Fruit fly (Drosophila melanogaster) whole organism, embryonic: Measurements from ENCODE around the gene CG16736.

Source experiments
- ATbp ChIP-seq: fragments of 200-800 bp; sonication (Bioruptor generic); optimal IDR thresholded peaks from 2 replicates; lab custom pipeline; 2017; ENCODE audit warnings: missing biosample characterization, mild to moderate bottlenecking, missing genetic modification characterization, missing genetic modification reagents
- CG10274 ChIP-seq: fragments of 200-800 bp; sonication (Bioruptor generic); optimal IDR thresholded peaks from 3 replicates; lab custom pipeline; 2017; ENCODE audit warnings: missing biosample characterization, mild to moderate bottlenecking, missing genetic modification characterization
- CG10321 ChIP-seq: fragments of 200-800 bp; sonication (Bioruptor generic); IDR thresholded peaks from 2 replicates; pipeline ENCODE4 v1.3.6; 2022; ENCODE audit warnings: missing biosample characterization, missing genetic modification characterization
- CG10565 ChIP-seq: fragments of 200-800 bp; sonication (Bioruptor generic); optimal IDR thresholded peaks from 3 replicates; lab custom pipeline; 2016; ENCODE audit warnings: missing biosample characterization, mild to moderate bottlenecking, missing genetic modification characterization
- CG12071 ChIP-seq: fragments of 200-800 bp; sonication (Bioruptor generic); optimal IDR thresholded peaks from 3 replicates; lab custom pipeline; 2018; ENCODE audit warnings: missing biosample characterization, mild to moderate bottlenecking, missing genetic modification characterization
- CG12104 ChIP-seq: fragments of 200-800 bp; sonication (Bioruptor generic); optimal IDR thresholded peaks from 3 replicates; lab custom pipeline; 2016; ENCODE audit warnings: missing biosample characterization, missing genetic modification characterization
- CG12155 ChIP-seq: fragments of 200-800 bp; sonication (Bioruptor generic); optimal IDR thresholded peaks from 3 replicates; lab custom pipeline; 2016; ENCODE audit warnings: missing biosample characterization, missing genetic modification characterization
- CG1233 ChIP-seq: fragments of 200-800 bp; sonication (Bioruptor generic); optimal IDR thresholded peaks from 4 replicates; lab custom pipeline; 2018; ENCODE audit warnings: missing biosample characterization, mild to moderate bottlenecking, missing genetic modification characterization
- CG12942 ChIP-seq: fragments of 200-800 bp; sonication (Bioruptor generic); optimal IDR thresholded peaks from 3 replicates; lab custom pipeline; 2016; ENCODE audit warnings: missing biosample characterization, missing genetic modification characterization
- CG13123 ChIP-seq: fragments of 200-800 bp; sonication (Bioruptor generic); optimal IDR thresholded peaks from 2 replicates; lab custom pipeline; 2016; ENCODE audit warnings: missing biosample characterization, missing genetic modification characterization
- CG14050 ChIP-seq: fragments of 200-800 bp; sonication (Bioruptor generic); IDR thresholded peaks from 3 replicates; pipeline ENCODE4 v1.3.6; 2022; ENCODE audit warnings: missing biosample characterization, missing genetic modification characterization
- CG17328 ChIP-seq: fragments of 200-800 bp; sonication (Bioruptor generic); IDR thresholded peaks from 2 replicates; pipeline ENCODE4 v1.3.6; 2022; ENCODE audit warnings: missing biosample characterization, missing genetic modification characterization
- CG17829 ChIP-seq: fragments of 200-800 bp; optimal IDR thresholded peaks from 2 replicates; lab custom pipeline; 2019; ENCODE audit warnings: missing biosample characterization, mild to moderate bottlenecking, missing genetic modification characterization, moderate library complexity
- CG30020 ChIP-seq: fragments of 200-800 bp; optimal IDR thresholded peaks from 2 replicates; lab custom pipeline; 2019; ENCODE audit warnings: missing biosample characterization, mild to moderate bottlenecking, missing genetic modification characterization, moderate library complexity
- CG30431 ChIP-seq: fragments of 200-800 bp; sonication (Bioruptor generic); optimal IDR thresholded peaks from 2 replicates; lab custom pipeline; 2017; ENCODE audit warnings: missing biosample characterization, missing genetic modification characterization
- CG31441 ChIP-seq: fragments of 200-800 bp; sonication (Bioruptor generic); IDR thresholded peaks from 2 replicates; pipeline ENCODE4 v1.3.6; 2022; ENCODE audit warnings: missing biosample characterization, missing genetic modification characterization
- CG3838 ChIP-seq: fragments of 200-800 bp; sonication (Bioruptor generic); optimal IDR thresholded peaks from 3 replicates; lab custom pipeline; 2016; ENCODE audit warnings: missing biosample characterization, missing genetic modification characterization
- CG6272 ChIP-seq: fragments of 200-800 bp; sonication (Bioruptor generic); IDR thresholded peaks from 2 replicates; pipeline ENCODE4 v1.3.6; 2022; ENCODE audit warnings: missing biosample characterization, missing genetic modification characterization
- CG8765 ChIP-seq: fragments of 200-800 bp; sonication (Bioruptor generic); IDR thresholded peaks from 2 replicates; pipeline ENCODE4 v1.3.6; 2022; ENCODE audit warnings: missing biosample characterization, missing genetic modification characterization
- CG9215 ChIP-seq: fragments of 200-800 bp; sonication (Bioruptor generic); IDR thresholded peaks from 2 replicates; pipeline ENCODE4 v1.3.6; 2022; ENCODE audit warnings: missing biosample characterization, missing genetic modification characterization
- CG9727 ChIP-seq: fragments of 200-800 bp; sonication (Bioruptor generic); optimal IDR thresholded peaks from 3 replicates; lab custom pipeline; 2017; ENCODE audit warnings: missing biosample characterization, mild to moderate bottlenecking, missing genetic modification characterization
- CTCF ChIP-seq: fragments of 200-800 bp; sonication (Bioruptor generic); optimal IDR thresholded peaks from 2 replicates; lab custom pipeline; 2017; ENCODE audit warnings: missing biosample characterization, mild to moderate bottlenecking, missing genetic modification characterization, moderate library complexity
- CoRest ChIP-seq: fragments of 200-800 bp; sonication (Bioruptor generic); optimal IDR thresholded peaks from 3 replicates; lab custom pipeline; 2018; ENCODE audit warnings: missing biosample characterization, mild to moderate bottlenecking, missing genetic modification characterization, moderate library complexity
- Drgx ChIP-seq: fragments of 200-800 bp; sonication (Bioruptor generic); IDR thresholded peaks from 2 replicates; pipeline ENCODE4 v1.3.6; 2022; ENCODE audit warnings: missing biosample characterization, missing genetic modification characterization
- Elba2 ChIP-seq: fragments of 200-800 bp; sonication (Bioruptor generic); optimal IDR thresholded peaks from 3 replicates; lab custom pipeline; 2016; ENCODE audit warnings: missing biosample characterization, missing genetic modification characterization
- Ets65A ChIP-seq: fragments of 200-800 bp; sonication (Bioruptor generic); peaks from one replicate; lab custom pipeline; 2016; ENCODE audit warnings: missing biosample characterization, missing genetic modification characterization
- Hmx ChIP-seq: fragments of 200-800 bp; sonication (Bioruptor generic); optimal IDR thresholded peaks from 2 replicates; lab custom pipeline; 2016; ENCODE audit warnings: missing biosample characterization, missing genetic modification characterization
- MBD-R2 ChIP-seq: fragments of 200-800 bp; sonication (Bioruptor generic); IDR thresholded peaks from 2 replicates; pipeline ENCODE4 v1.3.6; 2022; ENCODE audit warnings: missing biosample characterization, missing genetic modification characterization
- MTF-1 ChIP-seq: fragments of 200-800 bp; sonication (Bioruptor generic); optimal IDR thresholded peaks from 2 replicates; lab custom pipeline; 2018; ENCODE audit warnings: missing biosample characterization, mild to moderate bottlenecking, missing genetic modification characterization, borderline replicate concordance
- Oaz ChIP-seq: fragments of 200-800 bp; sonication (Bioruptor generic); IDR thresholded peaks from 2 replicates; pipeline ENCODE4 v1.3.6; 2022; ENCODE audit warnings: missing biosample characterization, missing genetic modification characterization
- Xbp1 ChIP-seq: fragments of 200-800 bp; sonication (Bioruptor generic); optimal IDR thresholded peaks from 3 replicates; lab custom pipeline; 2016; ENCODE audit warnings: missing biosample characterization, mild to moderate bottlenecking, missing genetic modification characterization
- bab2 ChIP-seq: fragments of 200-800 bp; sonication (Bioruptor generic); optimal IDR thresholded peaks from 2 replicates; lab custom pipeline; 2016; ENCODE audit warnings: missing biosample characterization, missing genetic modification characterization
- crc ChIP-seq: fragments of 200-800 bp; sonication (Bioruptor generic); optimal IDR thresholded peaks from 2 replicates; lab custom pipeline; 2016; ENCODE audit warnings: missing biosample characterization, missing genetic modification characterization
- dan ChIP-seq: fragments of 200-800 bp; sonication (Bioruptor generic); IDR thresholded peaks from 2 replicates; pipeline ENCODE4 v1.3.6; 2022; ENCODE audit warnings: missing biosample characterization, missing genetic modification characterization
- ewg ChIP-seq: fragments of 200-800 bp; sonication (Bioruptor generic); optimal IDR thresholded peaks from 3 replicates; lab custom pipeline; 2017; ENCODE audit warnings: mild to moderate bottlenecking, missing biosample characterization, missing genetic modification reagents, missing genetic modification characterization
- exex ChIP-seq: fragments of 200-800 bp; sonication (Bioruptor generic); optimal IDR thresholded peaks from 4 replicates; lab custom pipeline; 2018; ENCODE audit warnings: missing biosample characterization, mild to moderate bottlenecking, missing genetic modification characterization, moderate library complexity
- eyg ChIP-seq: fragments of 200-800 bp; sonication (Bioruptor generic); optimal IDR thresholded peaks from 3 replicates; lab custom pipeline; 2016; ENCODE audit warnings: missing biosample characterization, missing genetic modification characterization
- fd102C ChIP-seq: fragments of 200-800 bp; sonication (Bioruptor generic); optimal IDR thresholded peaks from 2 replicates; lab custom pipeline; 2018; ENCODE audit warnings: missing biosample characterization, mild to moderate bottlenecking, missing genetic modification characterization, moderate library complexity
- gro ChIP-seq: fragments of 200-800 bp; sonication (Bioruptor generic); optimal IDR thresholded peaks from 2 replicates; lab custom pipeline; 2016; ENCODE audit warnings: missing biosample characterization, missing genetic modification characterization
- kah ChIP-seq: fragments of 200-800 bp; sonication (Bioruptor generic); optimal IDR thresholded peaks from 2 replicates; lab custom pipeline; 2018; ENCODE audit warnings: missing biosample characterization, mild to moderate bottlenecking, missing genetic modification characterization
- mld ChIP-seq: fragments of 200-800 bp; sonication (Bioruptor generic); IDR thresholded peaks from 3 replicates; pipeline ENCODE4 v1.3.6; 2022; ENCODE audit warnings: missing biosample characterization, missing genetic modification characterization; ENCODE audit not compliant: partially characterized antibody
- org-1 ChIP-seq: fragments of 200-800 bp; sonication (Bioruptor generic); optimal IDR thresholded peaks from 2 replicates; lab custom pipeline; 2017; ENCODE audit warnings: missing biosample characterization, missing genetic modification characterization
- otp ChIP-seq: fragments of 200-800 bp; sonication (Bioruptor generic); IDR thresholded peaks from 3 replicates; pipeline ENCODE4, ENCODE4 v1.3.6; 2022; ENCODE audit warnings: missing biosample characterization, missing genetic modification characterization
- pzg ChIP-seq: fragments of 200-800 bp; sonication (Bioruptor generic); optimal IDR thresholded peaks from 3 replicates; lab custom pipeline; 2018; ENCODE audit warnings: missing biosample characterization, mild to moderate bottlenecking, missing genetic modification characterization, moderate library complexity
- slbo ChIP-seq: fragments of 200-800 bp; sonication (Bioruptor generic); IDR thresholded peaks from 2 replicates; pipeline ENCODE4 v1.3.6; 2022; ENCODE audit warnings: missing biosample characterization, missing genetic modification characterization
- tin ChIP-seq: fragments of 200-800 bp; sonication (Bioruptor generic); optimal IDR thresholded peaks from 3 replicates; lab custom pipeline; 2016; ENCODE audit warnings: missing biosample characterization, missing genetic modification characterization
- twi ChIP-seq: fragments of 200-800 bp; optimal IDR thresholded peaks from 2 replicates; lab custom pipeline; 2019; ENCODE audit warnings: missing biosample characterization, mild to moderate bottlenecking, missing genetic modification characterization, moderate library complexity
- unc-4 ChIP-seq: fragments of 200-800 bp; sonication (Bioruptor generic); IDR thresholded peaks from 2 replicates; pipeline ENCODE4 v1.3.6; 2022; ENCODE audit warnings: missing biosample characterization, missing genetic modification characterization; ENCODE audit not compliant: partially characterized antibody
- z ChIP-seq: fragments of 200-800 bp; sonication (Bioruptor generic); IDR thresholded peaks from 3 replicates; pipeline ENCODE4 v1.3.6; 2022; ENCODE audit warnings: missing biosample characterization, missing genetic modification characterization

CG16736 gene

DNA sequence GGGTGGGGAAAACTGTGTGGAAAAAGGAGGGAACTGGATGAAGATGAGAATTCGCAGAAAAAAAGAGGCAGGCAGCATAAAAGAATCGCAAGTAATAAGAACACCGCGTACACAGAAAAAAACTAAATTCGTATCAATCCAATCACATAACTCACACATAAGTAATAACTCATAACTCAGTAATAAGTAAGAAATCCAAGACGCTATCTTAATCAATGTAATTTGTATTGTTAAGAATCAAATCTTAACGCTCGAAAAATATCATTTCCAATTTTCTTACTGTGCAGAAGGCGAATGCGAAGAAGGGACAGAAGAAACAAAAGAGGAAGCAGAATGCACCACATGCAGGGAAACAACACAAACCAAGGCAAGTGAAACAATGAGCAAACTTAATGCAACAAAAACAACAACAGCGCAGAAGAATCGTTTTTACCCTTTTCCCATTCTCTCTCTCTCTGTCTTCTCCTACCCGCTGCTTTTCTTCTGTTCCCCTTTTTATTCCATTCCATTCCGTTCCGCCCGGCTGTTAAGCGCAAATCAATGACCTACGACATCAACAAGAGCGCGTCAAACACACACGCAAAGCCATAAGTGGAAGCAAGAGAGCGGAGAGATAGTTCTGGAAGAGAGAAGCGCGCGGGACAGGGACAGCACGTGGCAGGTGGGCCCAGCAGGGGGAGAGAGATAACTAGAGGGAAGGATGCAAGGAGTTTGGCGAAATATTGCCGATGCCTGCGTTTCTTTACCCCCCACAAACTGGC is 28.3 kb downstream of the CG16736 start (continued):
- TF ChIP-seq twi (tag; lab: Kevin White, UChicago) (peak; percentile 35), CG12071 (peak; percentile 26), bab2 (peak; percentile 72), CG14050 (no peak), MBD-R2 (no peak), CG3838 (GFP tag; lab: Kevin White, UChicago) (no peak), Hmx (GFP tag; lab: Kevin White, UChicago) (peak; percentile 26), pzg (GFP tag; lab: Kevin White, UChicago) (no peak), CG31441 (GFP tag; lab: Robert Waterston, UW) (peak; percentile 81), CG6272 (GFP tag; lab: Robert Waterston, UW) (peak; percentile 25; the same call in 1 of the 2 replicates), gro (GFP tag; lab: Kevin White, UChicago) (peak; percentile 36)

- no peak for TF ChIP-seq Xbp1 (GFP tag; lab: Kevin White, UChicago)
- peak; percentile 22 for TF ChIP-seq Ets65A (GFP tag; lab: Kevin White, UChicago)
- no peak for TF ChIP-seq kah (GFP tag; lab: Kevin White, UChicago)
- TF ChIP-seq CG12104 (GFP tag; lab: Kevin White, UChicago), result no peak
- TF ChIP-seq z, result no peak
- TF ChIP-seq Drgx (GFP tag; lab: Robert Waterston, UW), result peak; percentile 60
- TF ChIP-seq Elba2 (GFP tag; lab: Kevin White, UChicago), result peak; percentile 73
- no peak for TF ChIP-seq tin (GFP tag; lab: Kevin White, UChicago)
These were observed 29.6 kb downstream of the CG16736 start for dm6 chr3R:9227944-9228343.

- no peak for TF ChIP-seq CG10321 (GFP tag; lab: Robert Waterston, UW)
- TF ChIP-seq dan (GFP tag; lab: Robert Waterston, UW), result no peak
- peak; percentile 26 for TF ChIP-seq CG13123 (GFP tag; lab: Kevin White, UChicago)
- TF ChIP-seq CG10565 (GFP tag; lab: Kevin White, UChicago), result no peak
- peak; percentile 79 for TF ChIP-seq CG9727 (GFP tag; lab: Kevin White, UChicago)
- TF ChIP-seq CG1233 (GFP tag; lab: Kevin White, UChicago), result peak; percentile 68
- no peak for TF ChIP-seq fd102C (GFP tag; lab: Kevin White, UChicago)
- TF ChIP-seq ewg (GFP tag; lab: Kevin White, UChicago), result peak; percentile 50
- TF ChIP-seq CG17829 (tag; lab: Kevin White, UChicago), result peak; percentile 18
- TF ChIP-seq ATbp (GFP tag; lab: Kevin White, UChicago), result peak; percentile 26
- peak; percentile 64 for TF ChIP-seq CG17328
- peak; percentile 74 for TF ChIP-seq CG12155 (GFP tag; lab: Kevin White, UChicago)
- peak; percentile 82 for TF ChIP-seq CoRest
- peak; percentile 74 for TF ChIP-seq CG9215 (GFP tag; lab: Robert Waterston, UW)
- TF ChIP-seq exex, result peak; percentile 9
- TF ChIP-seq unc-4 (GFP tag; lab: Robert Waterston, UW), result no peak
- no peak; the same call in 1 of the 2 replicates for TF ChIP-seq CG8765
- peak; percentile 51; the same call in 1 of the 2 replicates for TF ChIP-seq Oaz (GFP tag; lab: Robert Waterston, UW)
- no peak for TF ChIP-seq CTCF
- no peak for TF ChIP-seq eyg
- peak; percentile 90 for TF ChIP-seq slbo
- TF ChIP-seq mld (GFP tag; lab: Robert Waterston, UW), result no peak
- no peak for TF ChIP-seq CG30020 (tag; lab: Kevin White, UChicago)
- TF ChIP-seq MTF-1 (GFP tag; lab: Kevin White, UChicago), result no peak
- TF ChIP-seq otp (GFP tag; lab: Robert Waterston, UW), result no peak
- peak; percentile 66 for TF ChIP-seq CG12942
- TF ChIP-seq crc (GFP tag; lab: Kevin White, UChicago), result no peak
- no peak for TF ChIP-seq bab2
- TF ChIP-seq CG10274, result peak; percentile 98
- TF ChIP-seq org-1 (GFP tag; lab: Kevin White, UChicago), result peak; percentile 49
- TF ChIP-seq CG30431 (GFP tag; lab: Kevin White, UChicago), result no peak
These were observed 30.2 kb downstream of the CG16736 start for dm6 chr3R:9227330-9227729.
